Fruit fly (Drosophila melanogaster): ENCODE data around the gene Fbw5.
A peak's percentile ranks its signal among the peaks of the same experiment; 100 is the strongest.

Gene Fbw5

DNA sequence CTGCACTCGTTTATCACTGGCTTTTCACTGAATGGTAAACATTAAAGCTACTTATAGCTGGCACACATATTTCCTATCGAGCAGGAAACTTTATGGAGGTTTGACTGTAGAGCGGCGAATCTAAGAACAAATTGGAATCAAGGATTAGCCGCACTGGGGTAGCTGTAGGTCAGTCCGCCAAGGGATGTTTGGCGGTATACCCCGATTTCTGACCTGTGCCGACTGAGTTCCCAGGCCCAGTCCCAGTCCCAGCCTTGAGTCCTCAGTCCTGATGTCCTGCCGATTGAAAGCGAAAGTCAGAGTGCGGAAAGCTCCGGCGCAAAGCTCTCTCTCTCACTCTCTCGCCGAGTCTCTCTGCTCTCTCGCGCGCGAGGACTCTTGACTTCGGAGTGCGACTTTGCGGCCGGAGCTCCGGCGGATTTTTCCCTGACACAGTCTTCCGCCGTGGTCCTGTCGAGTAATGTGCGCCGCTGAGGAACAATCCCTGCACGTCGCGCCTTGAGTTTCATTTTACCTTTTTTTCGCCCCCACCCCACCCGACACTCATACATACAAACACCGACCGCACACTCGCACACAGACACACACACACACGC, 11.8 kb downstream of the Fbw5 start, which contains the start of gene CG13995:
Gene CG13995, plus strand, starts transcription at position 429 of the 596 bp plus-strand sequence.
- peak; percentile 9 for TF ChIP-seq CG13204 (GFP tag; optimal IDR thresholded peaks at IDR 0.05)
- TF ChIP-seq CG32121 (GFP tag; IDR thresholded peaks at IDR 0.05) = peak; percentile 19; the same call in 1 of the 2 replicates
- TF ChIP-seq CG8159 (tag; optimal IDR thresholded peaks at IDR 0.05) = no peak
- no peak for TF ChIP-seq rn (GFP tag; IDR thresholded peaks at IDR 0.05)
- TF ChIP-seq CG4496 (GFP tag; IDR thresholded peaks at IDR 0.05) = 0 out of 3 replicates have a peak, but pooled peaks have one; percentile 42
- TF ChIP-seq gl (tag; optimal IDR thresholded peaks at IDR 0.05) = peak; percentile 26
- peak; percentile 28; the same call in 1 of the 2 replicates for TF ChIP-seq Ets98B (GFP tag; IDR thresholded peaks at IDR 0.05)
- TF ChIP-seq Snoo (tag; optimal IDR thresholded peaks at IDR 0.05) = no peak
- 0 out of 2 replicates have a peak, but pooled peaks have one; percentile 11 for TF ChIP-seq CG12605 (GFP tag; IDR thresholded peaks at IDR 0.05)

- TF ChIP-seq CG10348 (GFP tag; IDR thresholded peaks at IDR 0.05) (no peak), CG15710 (tag; optimal IDR thresholded peaks at IDR 0.05) (peak; percentile 94), CG17806 (tag; optimal IDR thresholded peaks at IDR 0.05) (peak; percentile 93), CG9948 (tag; optimal IDR thresholded peaks at IDR 0.05) (peak; percentile 90), CG34367 (tag; optimal IDR thresholded peaks at IDR 0.05) (peak; percentile 94), rn (GFP tag; IDR thresholded peaks at IDR 0.05) (peak; percentile 65; the same call in 1 of the 2 replicates), CG14655 (GFP tag; optimal IDR thresholded peaks at IDR 0.05) (peak; percentile 93), CG8159 (tag; optimal IDR thresholded peaks at IDR 0.05) (peak; percentile 94), D1 (tag; optimal IDR thresholded peaks at IDR 0.05) (no peak), CG32121 (GFP tag; IDR thresholded peaks at IDR 0.05) (peak; percentile 95), CG13204 (GFP tag; optimal IDR thresholded peaks at IDR 0.05) (peak; percentile 93), EcR (GFP tag; optimal IDR thresholded peaks at IDR 0.05) (peak; percentile 72), Pif1A (GFP tag; optimal IDR thresholded peaks at IDR 0.05) (peak; percentile 98), fd96Ca (GFP tag; IDR thresholded peaks at IDR 0.05) (peak; percentile 94), CG8301 (tag; optimal IDR thresholded peaks at IDR 0.05) (peak; percentile 97), CG4496 (GFP tag; IDR thresholded peaks at IDR 0.05) (peak; percentile 96), Pif1B (GFP tag; optimal IDR thresholded peaks at IDR 0.05) (peak; percentile 96), Snoo (tag; optimal IDR thresholded peaks at IDR 0.05) (peak; percentile 96), Ets98B (GFP tag; IDR thresholded peaks at IDR 0.05) (peak; percentile 97), gl (tag; optimal IDR thresholded peaks at IDR 0.05) (peak; percentile 93), CG12605 (GFP tag; IDR thresholded peaks at IDR 0.05) (peak; percentile 97)
Measured at dm6 chr2L:6051212-6051621, 14.5 kb downstream of the Fbw5 start.

DNA sequence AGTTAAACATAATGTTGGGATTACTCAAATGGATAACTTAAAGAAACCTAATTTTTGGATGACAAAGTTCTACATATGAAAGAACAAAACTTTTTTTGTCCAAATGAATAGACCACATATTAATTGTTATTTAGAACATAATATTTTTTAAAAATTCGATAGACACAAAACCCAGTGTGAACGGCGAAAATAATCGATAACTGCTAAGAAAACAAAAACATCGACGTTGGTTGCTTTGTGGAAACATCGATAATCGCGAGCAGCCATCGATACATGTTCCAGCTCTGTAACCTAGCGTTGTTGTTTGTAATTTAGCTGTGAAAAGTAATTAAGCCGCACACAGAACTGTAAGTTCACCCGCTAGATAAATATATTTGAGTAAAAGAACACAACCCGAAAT, 15.2 kb downstream of the Fbw5 start, which contains the start of gene CG9135:
Gene CG9135, plus strand, starts transcription at position 226 of the 400 bp plus-strand sequence.
- peak; percentile 8; the same call in 1 of the 3 replicates for TF ChIP-seq CG4496 (GFP tag; IDR thresholded peaks at IDR 0.05)
- TF ChIP-seq CG8159 (tag; optimal IDR thresholded peaks at IDR 0.05) = no peak

dm6 chr2L:6048542-6048941, 17.2 kb downstream of the Fbw5 start, which contains the start of the genes CG34179 and slmo:
TSS of gene CG34179 (minus strand) at chr2L:6048706.
TSS of gene slmo (minus strand) at chr2L:6048706.
- no peak for TF ChIP-seq CG34367 (tag; optimal IDR thresholded peaks at IDR 0.05)
- TF ChIP-seq CG8301 (tag; optimal IDR thresholded peaks at IDR 0.05) = no peak
- no peak for TF ChIP-seq CG32121 (GFP tag; IDR thresholded peaks at IDR 0.05)
- no peak for TF ChIP-seq CG15710 (tag; optimal IDR thresholded peaks at IDR 0.05)
- TF ChIP-seq Snoo (tag; optimal IDR thresholded peaks at IDR 0.05) = no peak
- TF ChIP-seq CG13204 (GFP tag; optimal IDR thresholded peaks at IDR 0.05) = no peak
- TF ChIP-seq Ets98B (GFP tag; IDR thresholded peaks at IDR 0.05) = no peak
- no peak for TF ChIP-seq CG14655 (GFP tag; optimal IDR thresholded peaks at IDR 0.05)
- TF ChIP-seq EcR (GFP tag; optimal IDR thresholded peaks at IDR 0.05) = no peak
- no peak for TF ChIP-seq CG12605 (GFP tag; IDR thresholded peaks at IDR 0.05)
- no peak for TF ChIP-seq CG8159 (tag; optimal IDR thresholded peaks at IDR 0.05)
- no peak for TF ChIP-seq Pif1B (GFP tag; optimal IDR thresholded peaks at IDR 0.05)
- no peak for TF ChIP-seq Pif1A (GFP tag; optimal IDR thresholded peaks at IDR 0.05)

DNA sequence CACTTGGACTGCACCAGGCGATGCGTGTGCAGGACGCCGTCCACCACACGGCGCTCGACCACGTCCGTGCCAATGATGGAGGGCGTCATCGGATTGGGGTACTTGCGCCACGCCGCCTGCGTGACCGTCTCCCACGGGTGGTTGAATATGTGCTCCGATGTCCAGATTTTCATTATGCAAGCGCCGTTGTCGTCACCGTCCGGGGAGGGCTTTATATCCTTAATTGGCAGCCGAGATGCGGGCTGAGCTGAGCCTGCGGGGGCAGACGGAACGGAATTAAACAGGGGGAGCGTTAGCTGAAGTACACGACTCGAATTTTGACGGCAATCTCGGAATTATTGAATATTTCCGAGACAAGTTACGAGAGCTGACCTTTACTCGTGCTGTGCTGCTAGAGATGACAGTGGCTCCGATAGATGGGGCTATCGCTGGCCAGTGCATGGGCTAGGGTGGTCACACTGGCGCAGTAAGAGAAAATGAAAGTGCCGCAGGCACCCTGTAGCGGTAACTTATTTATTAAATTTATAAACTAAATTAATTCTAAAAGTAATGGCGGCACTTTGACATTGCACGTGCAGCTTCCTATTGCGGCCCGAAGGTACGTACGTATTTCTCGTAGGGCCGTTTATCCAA, 18.1 kb downstream of the Fbw5 start, which contains the start of gene IPIP:
Gene IPIP, plus strand, starts transcription at position 475 of the 633 bp plus-strand sequence.
- peak; percentile 24 for TF ChIP-seq Snoo (tag; optimal IDR thresholded peaks at IDR 0.05)
- no peak for TF ChIP-seq rn (GFP tag; IDR thresholded peaks at IDR 0.05)
- TF ChIP-seq CG13204 (GFP tag; optimal IDR thresholded peaks at IDR 0.05) = no peak
- TF ChIP-seq D1 (tag; optimal IDR thresholded peaks at IDR 0.05) = no peak
- no peak for TF ChIP-seq CG32121 (GFP tag; IDR thresholded peaks at IDR 0.05)
- no peak for TF ChIP-seq CG34367 (tag; optimal IDR thresholded peaks at IDR 0.05)
- peak; percentile 50; the same call in 1 of the 3 replicates for TF ChIP-seq CG4496 (GFP tag; IDR thresholded peaks at IDR 0.05)
- TF ChIP-seq Pif1B (GFP tag; optimal IDR thresholded peaks at IDR 0.05) = peak; percentile 17
- TF ChIP-seq CG9948 (tag; optimal IDR thresholded peaks at IDR 0.05) = no peak
- no peak for TF ChIP-seq fd96Ca (GFP tag; IDR thresholded peaks at IDR 0.05)
- TF ChIP-seq EcR (GFP tag; optimal IDR thresholded peaks at IDR 0.05) = no peak
- TF ChIP-seq gl (tag; optimal IDR thresholded peaks at IDR 0.05) = no peak
- TF ChIP-seq CG8301 (tag; optimal IDR thresholded peaks at IDR 0.05) = no peak
- no peak for TF ChIP-seq Pif1A (GFP tag; optimal IDR thresholded peaks at IDR 0.05)
- TF ChIP-seq CG12605 (GFP tag; IDR thresholded peaks at IDR 0.05) = no peak
- TF ChIP-seq CG17806 (tag; optimal IDR thresholded peaks at IDR 0.05) = no peak
- no peak for TF ChIP-seq CG14655 (GFP tag; optimal IDR thresholded peaks at IDR 0.05)
- no peak for TF ChIP-seq CG10348 (GFP tag; IDR thresholded peaks at IDR 0.05)
- TF ChIP-seq CG15710 (tag; optimal IDR thresholded peaks at IDR 0.05) = peak; percentile 2
- TF ChIP-seq CG8159 (tag; optimal IDR thresholded peaks at IDR 0.05) = peak; percentile 7
- TF ChIP-seq Ets98B (GFP tag; IDR thresholded peaks at IDR 0.05) = peak; percentile 32; the same call in 1 of the 2 replicates

Data from whole organism, pupa.